Worm (Caenorhabditis elegans) whole organism, midembryonic: ENCODE results near the gene C07B5.2.

Source experiments
- T22C8.4 ChIP-seq: fragments of 200-800 bp; sonication (Bioruptor generic); IDR thresholded peaks from 2 replicates; pipeline ENCODE4 v1.3.6; 2022; ENCODE audit warnings: missing genetic modification characterization, missing compliant biosample characterization
- flt-1 ChIP-seq: fragments of 200-800 bp; sonication (Bioruptor generic); IDR thresholded peaks from 2 replicates; pipeline ENCODE4 v1.3.6; 2022; ENCODE audit warnings: missing genetic modification characterization, missing compliant biosample characterization
- med-1 ChIP-seq: sonication (generic microtip); optimal IDR thresholded peaks from 2 replicates; lab custom pipeline; 2017; ENCODE audit warnings: missing genetic modification characterization, mild to moderate bottlenecking, missing compliant biosample characterization, antibody characterized with exemption, missing genetic modification reagents; ENCODE audit not compliant: insufficient read depth
- ref-1 ChIP-seq: fragments of 200-800 bp; sonication (Bioruptor generic); conservative IDR thresholded peaks from 2 replicates; pipeline ENCODE4 v1.3.6; 2022; ENCODE audit warnings: missing genetic modification reagents, missing genetic modification characterization, missing compliant biosample characterization
- ztf-23 ChIP-seq: fragments of 200-800 bp; sonication (Bioruptor generic); IDR thresholded peaks from 2 replicates; pipeline ENCODE4 v1.3.6; 2022; ENCODE audit warnings: missing genetic modification reagents, missing genetic modification characterization, missing compliant biosample characterization
- ztf-29 ChIP-seq: fragments of 200-800 bp; sonication (Bioruptor generic); IDR thresholded peaks from 2 replicates; pipeline ENCODE4 v1.3.6; 2022; ENCODE audit warnings: missing genetic modification reagents, missing genetic modification characterization, missing compliant biosample characterization

DNA sequence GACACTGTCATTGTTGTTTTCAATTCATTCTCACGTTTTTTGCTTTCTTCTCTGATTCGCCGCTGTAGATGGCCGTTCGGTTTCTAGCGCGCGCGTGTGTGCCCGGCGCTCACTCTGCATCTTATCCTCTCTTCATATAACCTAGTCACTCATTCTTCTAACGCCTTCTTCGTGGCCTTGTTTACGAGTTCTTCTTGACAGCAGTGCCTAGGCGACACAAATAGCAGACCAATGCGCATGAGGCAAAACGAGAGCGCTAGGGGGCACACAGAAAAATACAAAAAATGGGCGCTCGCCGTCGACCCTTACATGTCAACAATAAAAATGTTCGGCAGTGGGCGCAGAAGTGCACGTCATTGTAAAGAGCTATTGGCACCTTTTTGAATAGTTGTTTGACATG, 34.1 kb upstream of the C07B5.2 start:
- no peak for TF ChIP-seq med-1 (GFP tag; lab: Kevin White, UChicago)
- no peak for TF ChIP-seq ztf-23 (GFP tag; lab: Robert Waterston, UW)
- no peak for TF ChIP-seq flt-1 (GFP tag; lab: Robert Waterston, UW)
- TF ChIP-seq ztf-29 (GFP tag; lab: Robert Waterston, UW) = no peak
- TF ChIP-seq T22C8.4 = no peak
- TF ChIP-seq ref-1 = no peak
